Worm (Caenorhabditis elegans): Measurements from ENCODE around the gene C03H5.9.
A peak's percentile ranks its signal among the peaks of the same experiment; 100 is the strongest.

C03H5.9 gene

ce11 chrII:385957-386356 lies 7.5 kb downstream of the C03H5.9 start, which contains the start of gene C03H5.3:
C03H5.3 (plus strand) TSS chrII:386088.
- TF ChIP-seq lin-13 (GFP tag; optimal IDR thresholded peaks at IDR 0.05), result no peak
- peak; percentile 39 for TF ChIP-seq F13H6.1 (tag; optimal IDR thresholded peaks at IDR 0.05)
- peak; percentile 75 for TF ChIP-seq unc-55 (GFP tag; optimal IDR thresholded peaks at IDR 0.05)
- no peak for TF ChIP-seq lin-11 (tag; optimal IDR thresholded peaks at IDR 0.05)
- peak; percentile 93 for TF ChIP-seq gmeb-1 (tag; optimal IDR thresholded peaks at IDR 0.05)
- TF ChIP-seq C34F6.9 (tag; optimal IDR thresholded peaks at IDR 0.05), result peak; percentile 68
- no peak for TF ChIP-seq nhr-77 (tag; optimal IDR thresholded peaks at IDR 0.05)
- TF ChIP-seq lsy-2 (tag; optimal IDR thresholded peaks at IDR 0.05), result peak; percentile 62 to 70
- TF ChIP-seq nhr-129 (tag; optimal IDR thresholded peaks at IDR 0.05), result peak; percentile 15
- TF ChIP-seq sma-9 (GFP tag; optimal IDR thresholded peaks at IDR 0.05), result no peak
- TF ChIP-seq sma-9 (tag; optimal IDR thresholded peaks at IDR 0.05), result no peak
- no peak for TF ChIP-seq sem-4 (tag; optimal IDR thresholded peaks at IDR 0.05)
- TF ChIP-seq sma-3 (GFP tag; optimal IDR thresholded peaks at IDR 0.05), result peak; percentile 26

ce11 chrII:387844-388355 lies 9.4 kb downstream of the C03H5.9 start:
- TF ChIP-seq crh-2 (tag; optimal IDR thresholded peaks at IDR 0.05) (peak; percentile 55), nhr-11 (tag; optimal IDR thresholded peaks at IDR 0.05) (no peak), elt-3 (tag; optimal IDR thresholded peaks at IDR 0.05) (no peak), sma-9 (GFP tag; optimal IDR thresholded peaks at IDR 0.05) (no peak), sma-9 (tag; optimal IDR thresholded peaks at IDR 0.05) (no peak), snpc-4 (tag; optimal IDR thresholded peaks at IDR 0.05) (no peak), elt-1 (tag; optimal IDR thresholded peaks at IDR 0.05) (no peak), peb-1 (tag; optimal IDR thresholded peaks at IDR 0.05) (no peak), fos-1 (tag; optimal IDR thresholded peaks at IDR 0.05) (no peak)

- TF ChIP-seq sma-3 (GFP tag; optimal IDR thresholded peaks at IDR 0.05), result no peak
- TF ChIP-seq nhr-12 (tag; optimal IDR thresholded peaks at IDR 0.05), result no peak
- no peak for TF ChIP-seq F13H6.1 (tag; optimal IDR thresholded peaks at IDR 0.05)
- TF ChIP-seq fos-1 (tag; optimal IDR thresholded peaks at IDR 0.05), result no peak
- TF ChIP-seq unc-39 (tag; optimal IDR thresholded peaks at IDR 0.05), result no peak
Measured at ce11 chrII:388533-388932, 10.1 kb downstream of the C03H5.9 start, which contains the start of gene nstp-4. nstp-4 (plus strand) TSS chrII:388833.

ce11 chrII:399321-399720 lies 20.9 kb downstream of the C03H5.9 start, which contains the start of gene C03H5.6:
C03H5.6 (minus strand) TSS chrII:399421.
- TF ChIP-seq ztf-4 (tag; optimal IDR thresholded peaks at IDR 0.05), result no peak
- TF ChIP-seq ceh-82 (tag; optimal IDR thresholded peaks at IDR 0.05), result no peak
- no peak for TF ChIP-seq alr-1 (tag; optimal IDR thresholded peaks at IDR 0.05)
- TF ChIP-seq sma-9 (GFP tag; optimal IDR thresholded peaks at IDR 0.05), result no peak
- TF ChIP-seq sma-9 (tag; optimal IDR thresholded peaks at IDR 0.05), result no peak
- TF ChIP-seq peb-1 (tag; optimal IDR thresholded peaks at IDR 0.05), result no peak
- no peak for TF ChIP-seq mab-5 (tag; optimal IDR thresholded peaks at IDR 0.05)
- no peak for TF ChIP-seq nhr-129 (tag; optimal IDR thresholded peaks at IDR 0.05)
- TF ChIP-seq unc-39 (tag; optimal IDR thresholded peaks at IDR 0.05), result no peak
- no peak for TF ChIP-seq egl-27 (tag; optimal IDR thresholded peaks at IDR 0.05)
- TF ChIP-seq gmeb-1 (tag; optimal IDR thresholded peaks at IDR 0.05), result no peak
- TF ChIP-seq ztf-11 (tag; optimal IDR thresholded peaks at IDR 0.05), result no peak

ce11 chrII:400167-400566 lies 21.7 kb downstream of the C03H5.9 start:
- TF ChIP-seq ceh-82 (tag; optimal IDR thresholded peaks at IDR 0.05) (no peak), zag-1 (tag; optimal IDR thresholded peaks at IDR 0.05) (no peak), mab-5 (tag; optimal IDR thresholded peaks at IDR 0.05) (no peak), nhr-25 (tag; optimal IDR thresholded peaks at IDR 0.05) (no peak)

- TF ChIP-seq nhr-77 (tag; optimal IDR thresholded peaks at IDR 0.05), result no peak
- no peak for TF ChIP-seq nhr-25 (tag; optimal IDR thresholded peaks at IDR 0.05)
- TF ChIP-seq dmd-4 (tag; optimal IDR thresholded peaks at IDR 0.05), result no peak
- TF ChIP-seq blmp-1 (tag; optimal IDR thresholded peaks at IDR 0.05; ENCODE audit: insufficient read depth), result no peak
- no peak for TF ChIP-seq R02D3.7 (tag; optimal IDR thresholded peaks at IDR 0.05)
- peak; percentile 8 for TF ChIP-seq mab-5 (tag; optimal IDR thresholded peaks at IDR 0.05)
- no peak for TF ChIP-seq ztf-11 (tag; optimal IDR thresholded peaks at IDR 0.05)
- no peak for TF ChIP-seq unc-62 (GFP tag; optimal IDR thresholded peaks at IDR 0.05)
- no peak for TF ChIP-seq ztf-1 (GFP tag; conservative IDR thresholded peaks at IDR 0.05)
- no peak for TF ChIP-seq nhr-10 (tag; optimal IDR thresholded peaks at IDR 0.05)
- no peak for TF ChIP-seq peb-1 (tag; optimal IDR thresholded peaks at IDR 0.05)
- peak; percentile 61 for TF ChIP-seq unc-55 (GFP tag; optimal IDR thresholded peaks at IDR 0.05)
- TF ChIP-seq lin-11 (tag; optimal IDR thresholded peaks at IDR 0.05), result no peak
- TF ChIP-seq alr-1 (tag; optimal IDR thresholded peaks at IDR 0.05), result no peak
- TF ChIP-seq elt-1 (tag; optimal IDR thresholded peaks at IDR 0.05), result no peak
- no peak for TF ChIP-seq nhr-21 (tag; optimal IDR thresholded peaks at IDR 0.05)
- TF ChIP-seq nhr-6 (tag; optimal IDR thresholded peaks at IDR 0.05), result no peak
- no peak for TF ChIP-seq sem-4 (tag; optimal IDR thresholded peaks at IDR 0.05)
- TF ChIP-seq elt-3 (tag; optimal IDR thresholded peaks at IDR 0.05), result no peak
- no peak for TF ChIP-seq Y55F3AM.14 (GFP tag; optimal IDR thresholded peaks at IDR 0.05)
- no peak for TF ChIP-seq sma-9 (GFP tag; optimal IDR thresholded peaks at IDR 0.05)
- no peak for TF ChIP-seq sma-9 (tag; optimal IDR thresholded peaks at IDR 0.05)
- TF ChIP-seq gmeb-1 (tag; optimal IDR thresholded peaks at IDR 0.05), result no peak
- peak in 1 of 2 experiments; percentile 47 for TF ChIP-seq lsy-2 (tag; optimal IDR thresholded peaks at IDR 0.05)
- peak; percentile 13 for TF ChIP-seq F13H6.1 (tag; optimal IDR thresholded peaks at IDR 0.05)
- TF ChIP-seq C34F6.9 (tag; optimal IDR thresholded peaks at IDR 0.05), result peak; percentile 49
- no peak for TF ChIP-seq ztf-4 (tag; optimal IDR thresholded peaks at IDR 0.05)
- peak; percentile 35 for TF ChIP-seq nhr-129 (tag; optimal IDR thresholded peaks at IDR 0.05)
- TF ChIP-seq nhr-237 (tag; optimal IDR thresholded peaks at IDR 0.05), result no peak
Measured at ce11 chrII:401211-401610, 22.8 kb downstream of the C03H5.9 start.

Measured in whole organism, L2 larva.